Fruit fly (Drosophila melanogaster) whole organism, wandering third instar larva: ENCODE measurements around the gene CG31388.

ENCODE experiments used
- CG9705 ChIP-seq: fragments of 200-800 bp; sonication (Bioruptor generic); optimal IDR thresholded peaks from 2 replicates; lab custom pipeline; 2018; ENCODE audit warnings: missing biosample characterization, mild to moderate bottlenecking, missing genetic modification characterization
- Hnf4 ChIP-seq: fragments of 200-800 bp; sonication (Bioruptor generic); optimal IDR thresholded peaks from 2 replicates; lab custom pipeline; 2016; ENCODE audit warnings: missing biosample characterization, mild to moderate bottlenecking, missing genetic modification characterization
- Jra ChIP-seq: sonication (Bioruptor generic); optimal IDR thresholded peaks from 2 replicates; lab custom pipeline; 2016; ENCODE audit warnings: missing biosample characterization, missing genetic modification characterization
- br ChIP-seq: fragments of 200-800 bp; sonication (Bioruptor generic); optimal IDR thresholded peaks from 2 replicates; lab custom pipeline; 2016; ENCODE audit warnings: missing biosample characterization, missing genetic modification characterization
- brk ChIP-seq: fragments of 200-800 bp; sonication (Bioruptor generic); optimal IDR thresholded peaks from 2 replicates; lab custom pipeline; 2016; ENCODE audit warnings: missing biosample characterization, mild to moderate bottlenecking, missing genetic modification characterization
- h ChIP-seq: fragments of 200-800 bp; sonication (Bioruptor generic); optimal IDR thresholded peaks from 3 replicates; lab custom pipeline; 2016; ENCODE audit warnings: missing biosample characterization, mild to moderate bottlenecking, missing genetic modification characterization
- jim ChIP-seq: fragments of 175-275, 200-325 bp; sonication (Bioruptor generic); optimal IDR thresholded peaks from 2 replicates; lab custom pipeline; 2016; ENCODE audit warnings: missing biosample characterization, mild to moderate bottlenecking, missing genetic modification characterization
- pan ChIP-seq: fragments of >200 bp; optimal IDR thresholded peaks from 2 replicates; lab custom pipeline; 2017

DNA sequence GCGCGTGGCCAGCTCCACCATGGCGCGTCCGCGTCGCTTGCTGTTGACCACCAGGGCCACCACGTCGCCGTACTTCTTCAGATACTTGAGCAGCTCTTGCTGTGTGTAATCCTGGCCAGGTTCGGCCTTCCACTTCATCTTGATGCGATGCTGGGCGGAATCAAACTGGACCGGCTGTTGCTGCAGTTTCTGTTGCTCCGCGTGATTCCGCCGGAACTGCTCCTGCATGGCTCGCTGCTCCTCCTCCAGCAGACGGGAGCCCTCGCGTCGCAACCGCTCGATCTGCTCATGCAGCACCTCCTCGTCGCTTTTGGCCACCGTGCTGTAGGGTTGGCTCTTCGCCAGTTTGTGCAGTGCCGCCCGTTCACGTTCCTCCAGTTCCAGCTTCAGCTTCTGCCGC, 6.6 kb upstream of the CG31388 start:
- TF ChIP-seq Hnf4 (GFP tag; lab: Kevin White, UChicago) (no peak), CG9705 (GFP tag; lab: Kevin White, UChicago) (no peak), jim (GFP tag; lab: Kevin White, UChicago) (no peak), pan (no peak), br (no peak), Jra (GFP tag; lab: Kevin White, UChicago) (no peak), h (GFP tag; lab: Kevin White, UChicago) (no peak), brk (GFP tag; lab: Kevin White, UChicago) (no peak)
